ENCODE assay signal across 5 fruit fly cellular contexts in genomic region chrX:9029900-9030373, dm6.
TF ChIP-seq lines count a peak whose summit lies in the region.

TSS of gene Nost (plus strand) at chrX:9030205.

- TF ChIP-seq CTCF in whole organism, embryonic (GFP tag; optimal IDR thresholded peaks at IDR 0.05; lab: Kevin White, UChicago), result no peak

TF ChIP-seq in whole organism, adult, 20 proteins besides CTCF, POLR2A, EP300 and RAD21:
- TF ChIP-seq cic (GFP tag; optimal IDR thresholded peaks at IDR 0.05; lab: Kevin White, UChicago) (peak; percentile 33), CG5204 (GFP tag; optimal IDR thresholded peaks at IDR 0.05; lab: Kevin White, UChicago) (no peak), Mnt (GFP tag; optimal IDR thresholded peaks at IDR 0.05; lab: Kevin White, UChicago) (peak; percentile 23), Clk (GFP tag; optimal IDR thresholded peaks at IDR 0.05; lab: Kevin White, UChicago) (no peak), tj (GFP tag; optimal IDR thresholded peaks at IDR 0.05; lab: Kevin White, UChicago) (peak; percentile 38), bab1 (GFP tag; optimal IDR thresholded peaks at IDR 0.05; lab: Kevin White, UChicago) (peak; percentile 27), CG12768 (GFP tag; optimal IDR thresholded peaks at IDR 0.05; lab: Kevin White, UChicago) (peak; percentile 13)

TF ChIP-seq in whole organism, embryonic, 481 proteins besides CTCF, POLR2A, EP300 and RAD21 (continues in another document):
- TF ChIP-seq CG18764 (GFP tag; optimal IDR thresholded peaks at IDR 0.05; lab: Kevin White, UChicago) (no peak), oc (tag; optimal IDR thresholded peaks at IDR 0.05; lab: Kevin White, UChicago) (no peak), Trl (optimal IDR thresholded peaks at IDR 0.05; lab: Kevin White, UChicago) (peak; percentile 58 to 64), Trl (GFP tag; optimal IDR thresholded peaks at IDR 0.05; lab: Kevin White, UChicago) (no peak), zfh1 (GFP tag; IDR thresholded peaks at IDR 0.05; lab: Robert Waterston, UW) (0 out of 3 replicates have a peak, but pooled peaks have one; percentile 22), nom (GFP tag; optimal IDR thresholded peaks at IDR 0.05; lab: Kevin White, UChicago) (peak; percentile 9), CG6854 (GFP tag; optimal IDR thresholded peaks at IDR 0.05; lab: Kevin White, UChicago) (no peak), CG3847 (GFP tag; IDR thresholded peaks at IDR 0.05; lab: Robert Waterston, UW) (no peak), CG12769 (tag; optimal IDR thresholded peaks at IDR 0.05; lab: Kevin White, UChicago) (no peak), salm (tag; optimal IDR thresholded peaks at IDR 0.05; lab: Kevin White, UChicago) (no peak), grau (tag; optimal IDR thresholded peaks at IDR 0.05; lab: Kevin White, UChicago) (no peak), Jarid2 (GFP tag; optimal IDR thresholded peaks at IDR 0.05; lab: Kevin White, UChicago) (peak; percentile 77), Doc3 (GFP tag; IDR thresholded peaks at IDR 0.05; lab: Robert Waterston, UW; ENCODE audit: partially characterized antibody) (peak; percentile 26; the same call in 1 of the 3 replicates), CG11695 (GFP tag; IDR thresholded peaks at IDR 0.05; lab: Robert Waterston, UW) (0 out of 3 replicates have a peak, but pooled peaks have one; percentile 10), CG11696 (GFP tag; IDR thresholded peaks at IDR 0.05; lab: Robert Waterston, UW) (no peak), CG9437 (GFP tag; optimal IDR thresholded peaks at IDR 0.05; lab: Kevin White, UChicago) (no peak), NFAT (GFP tag; IDR thresholded peaks at IDR 0.05; lab: Robert Waterston, UW) (no peak), lab (GFP tag; optimal IDR thresholded peaks at IDR 0.05; lab: Kevin White, UChicago) (peak; percentile 16), sqz (GFP tag; optimal IDR thresholded peaks at IDR 0.05; lab: Kevin White, UChicago) (peak; percentile 67), lola (GFP tag; optimal IDR thresholded peaks at IDR 0.05; lab: Kevin White, UChicago) (no peak)

TF ChIP-seq in whole organism, prepupa, 60 proteins besides CTCF, POLR2A, EP300 and RAD21 (continues in another document):
- TF ChIP-seq vri (GFP tag; optimal IDR thresholded peaks at IDR 0.05; lab: Kevin White, UChicago) (peak; percentile 54), CG31627 (GFP tag; optimal IDR thresholded peaks at IDR 0.05; lab: Kevin White, UChicago) (no peak), ss (GFP tag; optimal IDR thresholded peaks at IDR 0.05; lab: Kevin White, UChicago) (no peak), Sox15 (GFP tag; optimal IDR thresholded peaks at IDR 0.05; lab: Kevin White, UChicago) (no peak), Eip93F (GFP tag; optimal IDR thresholded peaks at IDR 0.05; lab: Kevin White, UChicago) (peak; percentile 11), CG11762 (GFP tag; optimal IDR thresholded peaks at IDR 0.05; lab: Kevin White, UChicago; ENCODE audit: insufficient read depth) (no peak), CG3919 (GFP tag; optimal IDR thresholded peaks at IDR 0.05; lab: Kevin White, UChicago) (no peak), dsx (GFP tag; optimal IDR thresholded peaks at IDR 0.05; lab: Kevin White, UChicago; ENCODE audit: poor library complexity, severe bottlenecking) (no peak), Eip78C (GFP tag; lab: Kevin White, UChicago) (peak; percentile 24), Eip75B (GFP tag; optimal IDR thresholded peaks at IDR 0.05; lab: Kevin White, UChicago) (no peak), net (GFP tag; optimal IDR thresholded peaks at IDR 0.05; lab: Kevin White, UChicago) (no peak), dac (GFP tag; optimal IDR thresholded peaks at IDR 0.05; lab: Kevin White, UChicago) (no peak), CG8119 (GFP tag; IDR thresholded peaks at IDR 0.05; lab: Robert Waterston, UW) (peak; percentile 27; the same call in 1 of the 3 replicates), Hr4 (GFP tag; optimal IDR thresholded peaks at IDR 0.05; lab: Kevin White, UChicago) (no peak), pdm3 (GFP tag; optimal IDR thresholded peaks at IDR 0.05; lab: Kevin White, UChicago) (no peak), Ets96B (tag; optimal IDR thresholded peaks at IDR 0.05; lab: Kevin White, UChicago) (no peak), CG9139 (GFP tag; optimal IDR thresholded peaks at IDR 0.05; lab: Kevin White, UChicago) (no peak), Gug (GFP tag; IDR thresholded peaks at IDR 0.05; lab: Robert Waterston, UW) (no peak), CG8632 (GFP tag; optimal IDR thresholded peaks at IDR 0.05; lab: Kevin White, UChicago) (no peak), achi (GFP tag; optimal IDR thresholded peaks at IDR 0.05; lab: Kevin White, UChicago) (no peak), Sox102F (GFP tag; optimal IDR thresholded peaks at IDR 0.05; lab: Kevin White, UChicago) (peak; percentile 14), Hr38 (GFP tag; optimal IDR thresholded peaks at IDR 0.05; lab: Kevin White, UChicago) (no peak), CG6808 (GFP tag; optimal IDR thresholded peaks at IDR 0.05; lab: Kevin White, UChicago) (no peak)

TF ChIP-seq in whole organism, pupa, 21 proteins besides CTCF, POLR2A, EP300 and RAD21:
- peak; percentile 7 for TF ChIP-seq Snoo (tag; optimal IDR thresholded peaks at IDR 0.05; lab: Kevin White, UChicago)
- peak; percentile 69; the same call in 1 of the 2 replicates for TF ChIP-seq Ets98B (GFP tag; IDR thresholded peaks at IDR 0.05; lab: Robert Waterston, UW)
- no peak for TF ChIP-seq CG34367 (tag; optimal IDR thresholded peaks at IDR 0.05; lab: Kevin White, UChicago)
- no peak for TF ChIP-seq D1 (tag; optimal IDR thresholded peaks at IDR 0.05; lab: Kevin White, UChicago)
- TF ChIP-seq CG13204 (GFP tag; optimal IDR thresholded peaks at IDR 0.05; lab: Kevin White, UChicago), result peak; percentile 90
- no peak for TF ChIP-seq CG10348 (GFP tag; IDR thresholded peaks at IDR 0.05; lab: Robert Waterston, UW)
- no peak for TF ChIP-seq CG14655 (GFP tag; optimal IDR thresholded peaks at IDR 0.05; lab: Kevin White, UChicago)
- no peak for TF ChIP-seq CG15710 (tag; optimal IDR thresholded peaks at IDR 0.05; lab: Kevin White, UChicago)
- TF ChIP-seq CG12605 (GFP tag; IDR thresholded peaks at IDR 0.05; lab: Robert Waterston, UW), result peak; percentile 60; the same call in 1 of the 2 replicates
- no peak for TF ChIP-seq EcR (GFP tag; optimal IDR thresholded peaks at IDR 0.05; lab: Kevin White, UChicago)
- 0 out of 3 replicates have a peak, but pooled peaks have one; percentile 35 for TF ChIP-seq CG4496 (GFP tag; IDR thresholded peaks at IDR 0.05; lab: Robert Waterston, UW)
- no peak for TF ChIP-seq CG8301 (tag; optimal IDR thresholded peaks at IDR 0.05; lab: Kevin White, UChicago)
- TF ChIP-seq rn (GFP tag; IDR thresholded peaks at IDR 0.05; lab: Robert Waterston, UW), result no peak
- peak; percentile 38; the same call in 1 of the 2 replicates for TF ChIP-seq CG32121 (GFP tag; IDR thresholded peaks at IDR 0.05; lab: Robert Waterston, UW)
- peak; percentile 9 for TF ChIP-seq Pif1B (GFP tag; optimal IDR thresholded peaks at IDR 0.05; lab: Kevin White, UChicago)
- no peak for TF ChIP-seq gl (tag; optimal IDR thresholded peaks at IDR 0.05; lab: Kevin White, UChicago)
- no peak; the same call in 2 of the 3 replicates for TF ChIP-seq fd96Ca (GFP tag; IDR thresholded peaks at IDR 0.05; lab: Robert Waterston, UW)
- TF ChIP-seq CG9948 (tag; optimal IDR thresholded peaks at IDR 0.05; lab: Kevin White, UChicago), result no peak
- TF ChIP-seq Pif1A (GFP tag; optimal IDR thresholded peaks at IDR 0.05; lab: Kevin White, UChicago), result peak; percentile 50
- TF ChIP-seq CG17806 (tag; optimal IDR thresholded peaks at IDR 0.05; lab: Kevin White, UChicago), result no peak
- no peak for TF ChIP-seq CG8159 (tag; optimal IDR thresholded peaks at IDR 0.05; lab: Kevin White, UChicago)

TF ChIP-seq in whole organism, wandering third instar larva, 38 proteins besides CTCF, POLR2A, EP300 and RAD21:
- TF ChIP-seq dmrt93B (GFP tag; optimal IDR thresholded peaks at IDR 0.05; lab: Kevin White, UChicago) (no peak), Vsx2 (GFP tag; optimal IDR thresholded peaks at IDR 0.05; lab: Kevin White, UChicago; ENCODE audit: partially characterized antibody) (peak; percentile 85), jim (GFP tag; optimal IDR thresholded peaks at IDR 0.05; lab: Kevin White, UChicago) (no peak), CrebA (GFP tag; optimal IDR thresholded peaks at IDR 0.05; lab: Kevin White, UChicago; ENCODE audit: borderline replicate concordance) (peak; percentile 24), pan (optimal IDR thresholded peaks at IDR 0.05; lab: Kevin White, UChicago) (no peak), Dif (GFP tag; optimal IDR thresholded peaks at IDR 0.05; lab: Kevin White, UChicago; ENCODE audit: partially characterized antibody) (peak; percentile 95), h (GFP tag; optimal IDR thresholded peaks at IDR 0.05; lab: Kevin White, UChicago) (peak; percentile 31), dl (GFP tag; optimal IDR thresholded peaks at IDR 0.05; lab: Kevin White, UChicago; ENCODE audit: insufficient read depth in 1 of 2, partially characterized antibody in 2 of 2) (peak; percentile 92 to 95), Rel (GFP tag; optimal IDR thresholded peaks at IDR 0.05; lab: Kevin White, UChicago) (no peak), Rel (tag; optimal IDR thresholded peaks at IDR 0.05; lab: Kevin White, UChicago) (peak; percentile 2), Sp1 (GFP tag; optimal IDR thresholded peaks at IDR 0.05; lab: Kevin White, UChicago) (peak; percentile 2)
